Worm (Caenorhabditis elegans): Measurements from ENCODE around the gene T03F6.10.

T03F6.10 gene

ce11 chrIII:13388621-13389020, 10.5 kb upstream of the T03F6.10 start:
- peak; percentile 73 for TF ChIP-seq elt-2 (tag; optimal IDR thresholded peaks at IDR 0.05)
- TF ChIP-seq isw-1 (GFP tag; IDR thresholded peaks at IDR 0.05) = no peak

DNA sequence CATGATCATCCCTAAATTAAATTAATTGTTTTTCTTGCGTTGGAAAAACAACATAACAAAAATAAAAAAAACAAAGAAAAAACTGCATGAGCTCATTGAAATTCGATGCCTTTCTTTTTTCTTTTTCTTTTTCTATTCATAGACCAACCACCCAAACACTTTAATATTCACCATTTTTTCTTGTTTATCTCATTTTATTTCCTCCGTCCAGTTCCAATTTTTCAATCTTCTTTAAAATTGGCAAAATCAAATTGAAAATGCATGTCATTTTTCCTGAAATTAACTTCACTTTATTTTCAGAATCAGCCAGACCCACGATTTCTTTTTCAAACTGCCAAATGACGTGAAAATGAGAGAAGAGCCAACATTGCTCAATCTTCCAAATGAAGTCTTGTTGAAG, 7.7 kb upstream of the T03F6.10 start, which contains the start of gene T03F6.4:
TSS of gene T03F6.4 (plus strand) at position 301 of the 400 bp plus-strand sequence.
- TF ChIP-seq C04F5.9 (tag; optimal IDR thresholded peaks at IDR 0.05) (no peak), unc-62 (GFP tag; optimal IDR thresholded peaks at IDR 0.05) (no peak), tbx-2 (tag; optimal IDR thresholded peaks at IDR 0.05) (no peak), unc-130 (tag; optimal IDR thresholded peaks at IDR 0.05) (no peak), ceh-88 (GFP tag; IDR thresholded peaks at IDR 0.05) (no peak), isw-1 (GFP tag; IDR thresholded peaks at IDR 0.05) (no peak), pqm-1 (tag; optimal IDR thresholded peaks at IDR 0.05) (no peak), lin-14 (GFP tag; optimal IDR thresholded peaks at IDR 0.05) (no peak), dpl-1 (GFP tag; optimal IDR thresholded peaks at IDR 0.05) (no peak), nhr-47 (tag; optimal IDR thresholded peaks at IDR 0.05) (no peak), ces-1 (GFP tag; optimal IDR thresholded peaks at IDR 0.05) (no peak), ets-5 (GFP tag; IDR thresholded peaks at IDR 0.05) (no peak), unc-98 (GFP tag; IDR thresholded peaks at IDR 0.05) (no peak), nhr-12 (tag; optimal IDR thresholded peaks at IDR 0.05) (no peak), jun-1 (tag; optimal IDR thresholded peaks at IDR 0.05) (no peak), elt-2 (tag; optimal IDR thresholded peaks at IDR 0.05) (no peak), lin-13 (GFP tag; optimal IDR thresholded peaks at IDR 0.05) (no peak), aha-1 (tag; optimal IDR thresholded peaks at IDR 0.05) (no peak)

DNA sequence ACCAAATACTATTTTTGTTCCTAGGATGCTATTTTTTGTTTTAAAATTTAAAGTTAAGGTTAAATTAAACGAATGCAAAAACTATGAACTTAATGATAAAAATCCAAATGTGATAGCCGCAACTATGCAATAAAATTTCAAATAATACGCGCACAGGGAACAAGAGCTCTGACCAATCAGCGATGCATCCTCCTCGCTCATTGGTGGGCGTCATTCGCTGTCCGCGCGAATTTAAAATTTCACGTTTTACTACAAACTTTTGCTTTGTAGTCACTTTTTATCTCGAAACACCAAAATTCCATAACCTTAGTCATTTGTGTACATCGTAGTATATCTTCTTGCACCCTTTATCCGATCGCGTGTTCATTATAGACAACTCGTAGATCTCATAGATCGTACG, 5.0 kb upstream of the T03F6.10 start:
- TF ChIP-seq efl-1 (optimal IDR thresholded peaks at IDR 0.05) = no peak
- peak in 1 of 2 experiments; percentile 7 for TF ChIP-seq efl-1 (GFP tag; optimal IDR thresholded peaks at IDR 0.05 in 1 of 2)
- TF ChIP-seq xbp-1 (tag; optimal IDR thresholded peaks at IDR 0.05) = peak; percentile 57
- TF ChIP-seq blmp-1 (tag; optimal IDR thresholded peaks at IDR 0.05) = no peak

- TF ChIP-seq unc-86 (tag; optimal IDR thresholded peaks at IDR 0.05) (no peak), blmp-1 (tag; optimal IDR thresholded peaks at IDR 0.05) (peak; percentile 76), lin-14 (GFP tag; optimal IDR thresholded peaks at IDR 0.05) (peak; percentile 31)
Measured at ce11 chrIII:13381684-13382083, 3.5 kb upstream of the T03F6.10 start.

ce11 chrIII:13380881-13381280, 2.7 kb upstream of the T03F6.10 start:
- TF ChIP-seq efl-1 (optimal IDR thresholded peaks at IDR 0.05) (no peak), efl-1 (GFP tag; optimal IDR thresholded peaks at IDR 0.05 in 1 of 2) (no peak), pqm-1 (tag; optimal IDR thresholded peaks at IDR 0.05) (no peak), lin-14 (GFP tag; optimal IDR thresholded peaks at IDR 0.05) (peak; percentile 12), ceh-63 (GFP tag; optimal IDR thresholded peaks at IDR 0.05) (no peak), nhr-85 (tag) (peak; percentile 84), nhr-71 (tag; optimal IDR thresholded peaks at IDR 0.05) (peak; percentile 2), C04F5.9 (tag; optimal IDR thresholded peaks at IDR 0.05) (no peak)

ce11 chrIII:13380196-13380595, 2.1 kb upstream of the T03F6.10 start, which contains the start of gene T03F6.6:
Gene T03F6.6, minus strand, starts transcription at chrIII:13380296.
- TF ChIP-seq mef-2 (tag; optimal IDR thresholded peaks at IDR 0.05) = no peak
- TF ChIP-seq nhr-20 (tag; optimal IDR thresholded peaks at IDR 0.05) = no peak
- no peak for TF ChIP-seq ceh-63 (GFP tag; optimal IDR thresholded peaks at IDR 0.05)
- TF ChIP-seq ces-1 (GFP tag; optimal IDR thresholded peaks at IDR 0.05) = no peak
- no peak for TF ChIP-seq jun-1 (tag; optimal IDR thresholded peaks at IDR 0.05)
- TF ChIP-seq F16B12.6 (tag; optimal IDR thresholded peaks at IDR 0.05) = no peak
- TF ChIP-seq unc-86 (tag; optimal IDR thresholded peaks at IDR 0.05) = no peak

DNA sequence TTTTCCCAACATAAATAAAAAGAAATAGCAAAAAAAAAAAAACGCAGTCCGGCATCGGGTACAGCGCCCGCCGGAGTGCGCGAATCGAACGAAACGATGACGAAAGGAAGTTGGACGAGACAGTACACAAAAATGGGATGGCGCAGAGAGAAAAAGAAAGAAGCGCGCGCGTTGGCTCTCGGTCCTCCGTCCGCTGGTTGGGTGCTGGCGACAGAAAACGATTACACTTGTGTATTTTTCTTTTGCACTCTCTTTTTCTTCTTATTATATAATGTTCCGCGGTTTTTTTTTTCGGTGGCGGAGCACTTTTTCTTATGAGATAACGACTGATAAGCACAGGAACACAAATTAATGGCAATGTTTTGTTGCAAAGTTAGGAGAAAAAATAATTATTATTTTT, 893 bp downstream of the T03F6.10 start:
- TF ChIP-seq C04F5.9 (tag; optimal IDR thresholded peaks at IDR 0.05) (no peak), dsc-1 (tag; optimal IDR thresholded peaks at IDR 0.05) (peak; percentile 32), swsn-7 (tag; optimal IDR thresholded peaks at IDR 0.05) (peak; percentile 55), lin-39 (tag; optimal IDR thresholded peaks at IDR 0.05) (no peak), ceh-63 (GFP tag; optimal IDR thresholded peaks at IDR 0.05) (no peak), nhr-90 (tag; optimal IDR thresholded peaks at IDR 0.05; ENCODE audit: poor library complexity) (peak; percentile 45), grh-1 (GFP tag; IDR thresholded peaks at IDR 0.05) (no peak), nhr-71 (tag; optimal IDR thresholded peaks at IDR 0.05) (peak; percentile 70), fkh-8 (tag; optimal IDR thresholded peaks at IDR 0.05) (peak; percentile 4), F16B12.6 (tag; optimal IDR thresholded peaks at IDR 0.05) (peak; percentile 4), mab-9 (GFP tag; IDR thresholded peaks at IDR 0.05) (no peak), elt-3 (tag; optimal IDR thresholded peaks at IDR 0.05) (no peak), mep-1 (tag; optimal IDR thresholded peaks at IDR 0.05) (peak; percentile 27), nhr-28 (tag; optimal IDR thresholded peaks at IDR 0.05) (no peak), unc-86 (tag; optimal IDR thresholded peaks at IDR 0.05) (peak; percentile 33), jun-1 (tag; optimal IDR thresholded peaks at IDR 0.05) (no peak), aha-1 (tag; optimal IDR thresholded peaks at IDR 0.05) (no peak), mef-2 (tag; optimal IDR thresholded peaks at IDR 0.05) (no peak), alr-1 (tag; optimal IDR thresholded peaks at IDR 0.05; ENCODE audit: borderline replicate concordance) (no peak), nhr-20 (tag; optimal IDR thresholded peaks at IDR 0.05) (peak; percentile 39)
